Fruit fly (Drosophila melanogaster) whole organism: ENCODE measurements around the gene Had1.

ENCODE experiments used
- CG8478 ChIP-seq: fragments of >200 bp; optimal IDR thresholded peaks from 2 replicates; lab custom pipeline; 2018; ENCODE audit warnings: inconsistent platforms
- Dll ChIP-seq: fragments of >200 bp; optimal IDR thresholded peaks from 2 replicates; lab custom pipeline; 2017
- EcR ChIP-seq, 2 experiments: fragments of >200 bp; optimal IDR thresholded peaks; 2 replicates each; lab custom pipeline; 2017; ENCODE audit warnings: missing biosample characterization in 2 of 2, missing genetic modification characterization in 2 of 2, missing genetic modification reagents in 2 of 2
- pan ChIP-seq: fragments of >200 bp; optimal IDR thresholded peaks from 2 replicates; lab custom pipeline; 2017
- psq ChIP-seq: fragments of >200 bp; optimal IDR thresholded peaks from 2 replicates; lab custom pipeline; 2017
- usp ChIP-seq: fragments of >200 bp; optimal IDR thresholded peaks from 2 replicates; lab custom pipeline; 2017; ENCODE audit warnings: missing biosample characterization, missing genetic modification characterization, mixed read lengths

Had1 gene

DNA sequence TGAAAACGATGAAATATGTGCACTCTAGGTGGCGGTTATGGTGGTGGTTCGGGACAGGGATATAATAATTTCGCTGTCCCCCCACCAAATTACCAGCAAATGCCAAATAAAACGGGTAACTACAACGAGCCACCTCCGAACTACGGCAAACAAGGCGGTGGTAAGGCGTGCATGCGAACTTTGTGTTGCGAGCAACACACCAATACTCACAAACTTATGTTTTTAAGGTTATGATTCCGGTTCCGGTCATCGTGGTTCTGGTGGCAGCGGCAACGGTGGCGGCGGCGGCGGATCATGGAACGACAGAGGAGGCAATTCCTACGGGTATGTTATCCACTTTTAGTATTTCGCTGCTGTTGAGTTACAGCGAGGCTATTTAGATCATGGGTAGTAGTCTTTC, 19.5 kb downstream of the Had1 start:
- no peak for TF ChIP-seq pan
- no peak for TF ChIP-seq Dll (lab: Kevin White, UChicago)
- no peak for TF ChIP-seq EcR (GFP tag; optimal IDR thresholded peaks at IDR 0.05; lab: Kevin White, UChicago)
- TF ChIP-seq psq (lab: Kevin White, UChicago), result no peak
- no peak for TF ChIP-seq CG8478 (lab: Kevin White, UChicago)
- TF ChIP-seq usp (GFP tag; lab: Kevin White, UChicago), result no peak

dm6 chrX:16288492-16288964, 19.9 kb downstream of the Had1 start, which contains the start of the genes CG32576 and caz:
Gene CG32576, minus strand, starts transcription at chrX:16288533.
Gene caz, plus strand, starts transcription at chrX:16288810.
- no peak for TF ChIP-seq CG8478 (lab: Kevin White, UChicago)
- no peak for TF ChIP-seq psq (lab: Kevin White, UChicago)
- no peak for TF ChIP-seq usp (GFP tag; lab: Kevin White, UChicago)
- no peak for TF ChIP-seq pan
- no peak for TF ChIP-seq EcR (GFP tag; optimal IDR thresholded peaks at IDR 0.05; lab: Kevin White, UChicago)
- no peak for TF ChIP-seq Dll (lab: Kevin White, UChicago)

- TF ChIP-seq pan (no peak), EcR (GFP tag; optimal IDR thresholded peaks at IDR 0.05; lab: Kevin White, UChicago) (no peak), usp (GFP tag; lab: Kevin White, UChicago) (no peak), CG8478 (lab: Kevin White, UChicago) (no peak)
These were observed 22.3 kb downstream of the Had1 start, which contains the start of gene UQCR-14 for dm6 chrX:16286083-16286666. Gene UQCR-14, plus strand, starts transcription at chrX:16286288.

DNA sequence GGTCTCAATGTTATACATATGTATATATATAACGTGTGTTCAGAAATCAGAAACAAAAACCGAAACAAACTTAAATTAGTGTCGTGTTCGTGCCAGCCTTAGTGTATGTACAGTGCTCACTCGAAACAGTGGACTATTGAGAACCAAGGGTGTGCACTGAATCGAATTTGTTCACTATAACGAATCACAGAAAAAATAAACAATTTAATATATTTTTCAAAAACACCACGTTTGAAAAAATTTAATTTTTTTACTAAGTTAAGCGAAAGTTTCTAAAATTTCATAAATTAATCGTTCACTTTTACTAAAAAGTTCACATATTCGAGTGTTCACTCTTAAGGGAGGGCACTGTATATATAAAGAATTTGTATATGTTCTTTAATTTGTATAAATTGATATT, 23.3 kb downstream of the Had1 start:
- TF ChIP-seq psq (lab: Kevin White, UChicago) (no peak), usp (GFP tag; lab: Kevin White, UChicago) (no peak), CG8478 (lab: Kevin White, UChicago) (no peak), Dll (lab: Kevin White, UChicago) (no peak), pan (no peak), EcR (GFP tag; optimal IDR thresholded peaks at IDR 0.05; lab: Kevin White, UChicago) (no peak)

dm6 chrX:16281717-16282529, 26.5 kb downstream of the Had1 start:
- TF ChIP-seq EcR (GFP tag; optimal IDR thresholded peaks at IDR 0.05; lab: Kevin White, UChicago) (no peak), CG8478 (lab: Kevin White, UChicago) (no peak), psq (lab: Kevin White, UChicago) (no peak), Dll (lab: Kevin White, UChicago) (no peak), pan (no peak), usp (GFP tag; lab: Kevin White, UChicago) (no peak)

- TF ChIP-seq psq (lab: Kevin White, UChicago), result no peak
- no peak for TF ChIP-seq pan
- TF ChIP-seq CG8478 (lab: Kevin White, UChicago), result no peak
- no peak for TF ChIP-seq usp (GFP tag; lab: Kevin White, UChicago)
- no peak for TF ChIP-seq Dll (lab: Kevin White, UChicago)
- no peak for TF ChIP-seq EcR (GFP tag; optimal IDR thresholded peaks at IDR 0.05; lab: Kevin White, UChicago)
These were observed 27.2 kb downstream of the Had1 start for dm6 chrX:16281305-16281704.

dm6 chrX:16279340-16279941, 29.0 kb downstream of the Had1 start:
- TF ChIP-seq psq (lab: Kevin White, UChicago), result no peak
- no peak for TF ChIP-seq usp (GFP tag; lab: Kevin White, UChicago)
- no peak for TF ChIP-seq Dll (lab: Kevin White, UChicago)
- TF ChIP-seq EcR (GFP tag; optimal IDR thresholded peaks at IDR 0.05; lab: Kevin White, UChicago), result no peak
- no peak for TF ChIP-seq CG8478 (lab: Kevin White, UChicago)
- no peak for TF ChIP-seq pan

DNA sequence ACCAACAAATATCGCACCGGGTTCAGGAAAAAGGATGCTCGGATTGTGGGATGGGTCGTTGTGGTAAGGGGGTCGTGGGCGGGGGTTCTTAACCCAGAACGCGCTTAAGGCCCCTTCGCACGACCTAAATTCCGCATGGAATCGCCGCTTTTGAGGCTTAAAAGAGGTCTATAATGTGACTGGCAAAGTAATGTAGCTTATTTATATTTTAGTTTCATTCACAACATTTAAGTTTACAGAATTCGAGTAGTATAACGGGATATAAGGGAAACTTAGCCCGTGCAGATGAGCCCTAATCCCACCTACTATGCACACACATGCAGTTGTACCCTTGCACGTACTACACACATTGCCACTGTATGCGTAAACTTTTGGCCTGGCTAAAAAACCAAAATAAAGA, 29.7 kb downstream of the Had1 start:
- TF ChIP-seq pan, result no peak
- TF ChIP-seq EcR (GFP tag; optimal IDR thresholded peaks at IDR 0.05; lab: Kevin White, UChicago), result no peak
- no peak for TF ChIP-seq Dll (lab: Kevin White, UChicago)
- no peak for TF ChIP-seq CG8478 (lab: Kevin White, UChicago)
- TF ChIP-seq psq (lab: Kevin White, UChicago), result no peak
- TF ChIP-seq usp (GFP tag; lab: Kevin White, UChicago), result no peak

DNA sequence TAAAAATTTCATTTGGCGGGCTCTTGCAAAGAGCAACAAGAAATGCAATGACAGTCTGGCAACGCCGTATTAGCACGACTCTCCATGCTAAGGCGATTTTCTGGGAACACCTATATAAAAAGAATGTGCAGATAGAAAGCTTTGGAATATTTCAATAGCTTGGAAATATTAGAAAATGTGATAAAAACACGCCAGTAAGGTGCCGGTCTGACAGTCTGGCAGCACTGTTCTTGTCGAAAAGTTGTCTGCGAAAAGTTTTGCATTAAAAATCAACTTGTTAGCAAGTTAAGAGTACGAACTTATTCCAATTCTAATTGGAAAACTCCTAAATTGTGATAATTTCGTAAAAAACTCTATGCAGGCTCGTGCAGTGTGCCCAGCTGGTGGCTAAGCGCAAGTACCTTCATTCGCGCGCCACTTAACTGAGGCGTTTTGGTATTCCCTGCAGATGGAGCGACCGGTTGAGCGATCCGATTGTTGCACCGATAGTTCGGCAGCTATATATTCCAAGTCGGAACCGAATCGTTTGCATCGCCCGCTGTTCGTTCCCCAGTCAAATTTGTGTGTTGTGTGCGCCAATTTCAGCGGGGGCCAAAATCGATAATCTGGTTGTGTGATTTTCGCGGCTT, 30.5 kb downstream of the Had1 start, which contains the start of gene eas:
Gene eas, plus strand, starts transcription at position 451 of the 629 bp plus-strand sequence.
- no peak for TF ChIP-seq EcR (GFP tag; optimal IDR thresholded peaks at IDR 0.05; lab: Kevin White, UChicago)
- no peak for TF ChIP-seq usp (GFP tag; lab: Kevin White, UChicago)
- no peak for TF ChIP-seq Dll (lab: Kevin White, UChicago)
- TF ChIP-seq pan, result no peak
- TF ChIP-seq psq (lab: Kevin White, UChicago), result no peak
- no peak for TF ChIP-seq CG8478 (lab: Kevin White, UChicago)

- TF ChIP-seq pan (no peak), usp (GFP tag; lab: Kevin White, UChicago) (no peak), EcR (GFP tag; optimal IDR thresholded peaks at IDR 0.05; lab: Kevin White, UChicago) (no peak), CG8478 (lab: Kevin White, UChicago) (no peak), psq (lab: Kevin White, UChicago) (no peak), Dll (lab: Kevin White, UChicago) (no peak)
These were observed 32.6 kb downstream of the Had1 start, which contains the start of the genes kat80 and Prosalpha4 for dm6 chrX:16275854-16276338. Gene kat80, minus strand, starts transcription at chrX:16276180. Gene Prosalpha4, plus strand, starts transcription at chrX:16276270.
